Worm (Caenorhabditis elegans): ENCODE results near the gene M02F4.1.

M02F4.1 gene

DNA sequence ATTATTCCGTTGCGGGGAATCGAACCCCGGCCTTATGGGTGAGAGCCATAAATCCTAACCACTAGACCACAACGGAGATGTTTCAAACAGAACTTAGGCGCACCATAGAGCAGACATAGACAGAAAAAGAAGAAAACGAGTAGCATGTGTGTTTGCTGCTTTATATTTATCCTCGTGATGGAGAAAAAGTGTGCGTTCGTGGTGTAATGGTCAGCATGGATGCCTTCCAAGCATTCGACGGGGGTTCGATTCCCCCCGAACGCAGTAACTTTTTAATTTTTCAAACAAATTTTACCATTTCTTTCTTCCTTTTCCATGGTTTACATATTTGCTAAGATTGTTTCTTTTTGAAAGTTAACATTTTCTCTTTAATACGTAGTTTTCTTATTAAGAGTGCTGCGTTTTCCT is 7.0 kb upstream of the M02F4.1 start (continued):
- TF ChIP-seq ztf-11 (tag; optimal IDR thresholded peaks at IDR 0.05) = peak; percentile 37
- TF ChIP-seq zag-1 (tag; optimal IDR thresholded peaks at IDR 0.05) = no peak
- TF ChIP-seq lin-39 (tag; optimal IDR thresholded peaks at IDR 0.05) = peak; percentile 88
- TF ChIP-seq daf-12 (tag; optimal IDR thresholded peaks at IDR 0.05) = no peak
- peak; percentile 21 for TF ChIP-seq ZK546.5 (tag; optimal IDR thresholded peaks at IDR 0.05)
- TF ChIP-seq aly-2 (tag; optimal IDR thresholded peaks at IDR 0.05) = peak; percentile 58
- TF ChIP-seq lin-15B (tag; optimal IDR thresholded peaks at IDR 0.05) = peak; percentile 35
- peak; percentile 60 for TF ChIP-seq mml-1 (tag; optimal IDR thresholded peaks at IDR 0.05)
- TF ChIP-seq pqm-1 (tag; optimal IDR thresholded peaks at IDR 0.05) = peak; percentile 80
- peak; percentile 91 for TF ChIP-seq ceh-82 (tag; optimal IDR thresholded peaks at IDR 0.05)
- TF ChIP-seq jun-1 (tag; optimal IDR thresholded peaks at IDR 0.05) = peak; percentile 83
- TF ChIP-seq nhr-12 (tag; optimal IDR thresholded peaks at IDR 0.05) = no peak
- peak; percentile 54 for TF ChIP-seq ztf-4 (tag; optimal IDR thresholded peaks at IDR 0.05)
- peak; percentile 67 for TF ChIP-seq egl-27 (tag; optimal IDR thresholded peaks at IDR 0.05)
- TF ChIP-seq nhr-67 (tag; optimal IDR thresholded peaks at IDR 0.05) = peak; percentile 20
- peak; percentile 96 for TF ChIP-seq nhr-43 (tag; optimal IDR thresholded peaks at IDR 0.05; ENCODE audit: poor library complexity, severe bottlenecking)
- TF ChIP-seq sea-2 (GFP tag; optimal IDR thresholded peaks at IDR 0.05) = peak; percentile 89
- TF ChIP-seq skn-1 (tag; optimal IDR thresholded peaks at IDR 0.05) = peak; percentile 93
- peak; percentile 60 for TF ChIP-seq R02D3.7 (tag; optimal IDR thresholded peaks at IDR 0.05)
- TF ChIP-seq nhr-25 (tag; optimal IDR thresholded peaks at IDR 0.05) = peak; percentile 49
- peak; percentile 92 for TF ChIP-seq lsy-12 (tag; optimal IDR thresholded peaks at IDR 0.05)

DNA sequence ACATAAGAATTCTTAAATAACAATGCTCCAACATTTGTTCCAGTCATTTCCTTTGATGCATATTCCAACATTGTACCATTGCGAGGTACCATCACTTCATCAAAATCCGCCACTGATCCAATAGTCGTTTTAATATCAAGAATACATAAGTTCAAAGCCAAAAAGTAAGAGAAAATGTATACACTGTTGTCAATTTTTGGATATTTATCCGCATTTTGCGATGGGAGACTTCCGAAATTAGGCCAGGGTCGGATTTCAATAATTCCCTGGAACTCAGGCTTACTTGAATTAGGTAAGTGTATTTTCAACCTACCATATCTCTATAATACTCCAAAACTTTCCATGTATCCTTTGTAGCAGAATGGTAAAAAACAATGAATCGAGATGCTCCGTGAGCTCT is 5.3 kb upstream of the M02F4.1 start, which contains the start of gene M02F4.2:
Gene M02F4.2, minus strand, starts transcription at position 101 of the 400 bp plus-strand sequence.
- TF ChIP-seq pha-4 (tag; optimal IDR thresholded peaks at IDR 0.05) = no peak
- TF ChIP-seq elt-2 (tag; optimal IDR thresholded peaks at IDR 0.05) = no peak
- no peak for TF ChIP-seq sea-2 (GFP tag; optimal IDR thresholded peaks at IDR 0.05)
- TF ChIP-seq mml-1 (tag; optimal IDR thresholded peaks at IDR 0.05) = no peak
- no peak for TF ChIP-seq ceh-82 (tag; optimal IDR thresholded peaks at IDR 0.05)
- no peak for TF ChIP-seq mdl-1 (tag; optimal IDR thresholded peaks at IDR 0.05)
- TF ChIP-seq skn-1 (tag; optimal IDR thresholded peaks at IDR 0.05) = no peak
- TF ChIP-seq ceh-9 (tag; optimal IDR thresholded peaks at IDR 0.05) = no peak
- no peak for TF ChIP-seq daf-12 (tag; optimal IDR thresholded peaks at IDR 0.05)
- no peak for TF ChIP-seq ceh-16 (tag; optimal IDR thresholded peaks at IDR 0.05)
- TF ChIP-seq lin-39 (tag; optimal IDR thresholded peaks at IDR 0.05) = no peak
- TF ChIP-seq ama-1 (optimal IDR thresholded peaks at IDR 0.05) = no peak
- no peak for TF ChIP-seq nhr-237 (tag; optimal IDR thresholded peaks at IDR 0.05)

DNA sequence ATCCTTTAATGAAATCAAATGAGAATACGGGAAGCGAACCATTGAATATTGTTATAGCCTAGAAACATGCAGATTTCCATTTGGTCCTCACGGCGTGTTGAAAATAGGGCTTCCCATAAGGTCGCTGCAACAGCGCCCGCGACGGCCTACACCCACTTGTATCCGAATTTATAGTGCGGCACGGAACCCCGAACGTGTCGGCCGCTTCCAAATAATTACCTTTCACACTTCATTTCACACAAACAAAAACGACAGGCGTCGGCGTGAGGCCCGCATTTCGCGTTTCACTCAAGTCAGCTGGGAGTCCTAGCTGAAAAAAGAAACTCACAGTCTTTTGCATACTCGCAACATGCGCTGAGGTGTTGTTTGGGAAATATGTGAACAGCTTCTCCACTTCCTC is 4.6 kb upstream of the M02F4.1 start:
- TF ChIP-seq snpc-4 (tag; optimal IDR thresholded peaks at IDR 0.05) (no peak), nhr-43 (tag; optimal IDR thresholded peaks at IDR 0.05; ENCODE audit: poor library complexity, severe bottlenecking) (no peak), ztf-11 (tag; optimal IDR thresholded peaks at IDR 0.05) (no peak), nhr-237 (tag; optimal IDR thresholded peaks at IDR 0.05) (no peak), pha-4 (tag; optimal IDR thresholded peaks at IDR 0.05) (no peak), ceh-9 (tag; optimal IDR thresholded peaks at IDR 0.05) (no peak), R02D3.7 (tag; optimal IDR thresholded peaks at IDR 0.05) (no peak)

DNA sequence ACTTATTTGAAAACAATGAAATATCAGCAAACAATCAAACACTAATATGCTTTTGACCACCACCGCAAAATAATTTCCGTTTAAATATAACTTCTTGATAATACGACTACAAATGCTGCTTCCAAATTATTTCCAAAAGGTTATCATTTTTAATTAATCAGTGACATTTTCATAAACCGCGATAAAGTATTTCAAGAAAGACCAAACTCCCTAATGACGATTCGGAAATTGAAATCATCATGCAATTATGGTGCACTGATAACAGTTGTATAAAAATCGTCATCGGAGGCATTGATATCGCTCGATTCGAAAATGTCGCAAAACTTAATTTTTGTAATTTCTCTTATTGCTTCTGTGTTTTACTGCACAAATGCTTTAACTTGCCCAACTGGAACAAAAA is 2.6 kb upstream of the M02F4.1 start, which contains the start of gene clec-265:
Gene clec-265, plus strand, starts transcription at position 300 of the 400 bp plus-strand sequence.
- TF ChIP-seq elt-1 (tag; optimal IDR thresholded peaks at IDR 0.05) (no peak), skn-1 (tag; optimal IDR thresholded peaks at IDR 0.05) (peak; percentile 37), pqm-1 (tag; optimal IDR thresholded peaks at IDR 0.05) (peak; percentile 99), R02D3.7 (tag; optimal IDR thresholded peaks at IDR 0.05) (no peak), fos-1 (tag; optimal IDR thresholded peaks at IDR 0.05) (peak; percentile 63), jun-1 (tag; optimal IDR thresholded peaks at IDR 0.05) (peak; percentile 61), fkh-2 (tag; optimal IDR thresholded peaks at IDR 0.05) (no peak), lsy-12 (tag; optimal IDR thresholded peaks at IDR 0.05) (no peak), elt-2 (tag; optimal IDR thresholded peaks at IDR 0.05) (peak; percentile 98), ztf-11 (tag; optimal IDR thresholded peaks at IDR 0.05) (no peak), ama-1 (optimal IDR thresholded peaks at IDR 0.05) (no peak), ceh-16 (tag; optimal IDR thresholded peaks at IDR 0.05) (no peak)

DNA sequence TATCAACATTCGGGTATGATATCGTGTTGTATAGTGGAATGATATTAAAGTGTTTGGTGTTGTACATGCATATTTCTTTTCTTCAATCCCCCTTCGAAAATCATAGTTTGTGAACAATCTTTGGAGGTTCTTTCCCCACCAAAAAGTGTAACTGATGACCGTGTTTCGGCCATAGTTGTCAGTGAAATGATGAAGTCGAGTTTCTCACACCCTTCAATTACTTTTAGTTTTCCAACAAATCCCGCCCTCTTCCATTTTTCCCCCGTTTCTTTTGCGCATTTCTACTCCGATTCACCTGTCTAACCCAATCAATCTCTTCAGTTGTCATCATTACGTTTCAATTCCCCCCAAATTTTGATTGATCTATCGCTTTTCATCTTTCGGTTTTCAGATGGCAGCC is 3.8 kb downstream of the M02F4.1 start:
- TF ChIP-seq unc-62 (GFP tag; optimal IDR thresholded peaks at IDR 0.05) (peak; percentile 70), pha-4 (tag; optimal IDR thresholded peaks at IDR 0.05) (no peak)
